Worm (Caenorhabditis elegans) whole organism, L4 larva: ENCODE results near the gene nhr-238.
A peak's percentile ranks its signal among the peaks of the same experiment; 100 is the strongest.

ENCODE experiments used
- D1046.2 ChIP-seq: fragments of 200-800 bp; sonication (Bioruptor generic); IDR thresholded peaks from 2 replicates; pipeline ENCODE4 v1.3.6; 2022; ENCODE audit warnings: missing genetic modification characterization, missing compliant biosample characterization
- F10B5.3 ChIP-seq: sonication (generic microtip); optimal IDR thresholded peaks from 2 replicates; lab custom pipeline; 2016; ENCODE audit warnings: mild to moderate bottlenecking, missing genetic modification characterization, missing compliant biosample characterization
- Y105C5A.15 ChIP-seq: fragments of 200-800 bp; sonication (Bioruptor generic); IDR thresholded peaks from 2 replicates; pipeline ENCODE4 v1.3.6; 2022; ENCODE audit warnings: missing genetic modification characterization, missing compliant biosample characterization
- Y75B8A.6 ChIP-seq: fragments of 200-800 bp; sonication (Bioruptor generic); IDR thresholded peaks from 2 replicates; pipeline ENCODE4 v1.3.6; 2022; ENCODE audit warnings: missing genetic modification reagents, missing genetic modification characterization, missing compliant biosample characterization
- ZK337.2 ChIP-seq: fragments of 200-800 bp; sonication (Bioruptor generic); IDR thresholded peaks from 2 replicates; pipeline ENCODE4 v1.3.6; 2022; ENCODE audit warnings: missing genetic modification reagents, missing genetic modification characterization, missing compliant biosample characterization
- aha-1 ChIP-seq: fragments of 150-350 bp; peaks from one replicate; lab custom pipeline; 2014; ENCODE audit warnings: missing biosample characterization, missing genetic modification characterization
- ceh-20 ChIP-seq: fragments of 200-800 bp; sonication (Bioruptor generic); IDR thresholded peaks from 2 replicates; pipeline ENCODE4 v1.3.6; 2022; ENCODE audit warnings: missing genetic modification reagents, missing genetic modification characterization, missing compliant biosample characterization
- ceh-28 ChIP-seq: fragments of 150-350 bp; optimal IDR thresholded peaks from 2 replicates; lab custom pipeline; 2014; ENCODE audit warnings: missing biosample characterization, missing genetic modification reagents, missing genetic modification characterization
- ceh-32 ChIP-seq: sonication (generic microtip); optimal IDR thresholded peaks from 2 replicates; lab custom pipeline; 2016; ENCODE audit warnings: mild to moderate bottlenecking, missing genetic modification characterization, missing compliant biosample characterization; ENCODE audit not compliant: poor library complexity
- ces-1 ChIP-seq: fragments of 150-350 bp; sonication (generic microtip); optimal IDR thresholded peaks from 4 replicates; lab custom pipeline; 2014; ENCODE audit warnings: missing biosample characterization, missing genetic modification reagents, missing genetic modification characterization
- daf-12 ChIP-seq: fragments of 150-350 bp; optimal IDR thresholded peaks from 2 replicates; lab custom pipeline; 2014; ENCODE audit warnings: missing biosample characterization, missing genetic modification reagents, missing genetic modification characterization
- daf-16 ChIP-seq, 3 experiments: sonication (generic microtip); optimal IDR thresholded peaks; 2 replicates each; lab custom pipeline; 2016 to 2017; ENCODE audit warnings: missing genetic modification characterization in 3 of 3, missing genetic modification reagents in 3 of 3, mild to moderate bottlenecking in 2 of 3, missing compliant biosample characterization in 2 of 3, missing biosample characterization in 1 of 3, moderate library complexity in 1 of 3
- dve-1 ChIP-seq: sonication (generic microtip); optimal IDR thresholded peaks from 2 replicates; lab custom pipeline; 2017; ENCODE audit warnings: antibody characterized with exemption, mild to moderate bottlenecking, missing genetic modification characterization, missing compliant biosample characterization; ENCODE audit not compliant: insufficient read depth
- egl-43 ChIP-seq: fragments of 200-800 bp; sonication (Bioruptor generic); IDR thresholded peaks from 2 replicates; pipeline ENCODE4 v1.3.6; 2022; ENCODE audit warnings: missing genetic modification reagents, missing genetic modification characterization, missing compliant biosample characterization
- fkh-10 ChIP-seq: fragments of 150-350 bp; optimal IDR thresholded peaks from 2 replicates; lab custom pipeline; 2014; ENCODE audit warnings: missing biosample characterization, missing genetic modification reagents, missing genetic modification characterization
- fos-1 ChIP-seq: fragments of 150-350 bp; optimal IDR thresholded peaks from 2 replicates; lab custom pipeline; 2014; ENCODE audit warnings: missing biosample characterization, missing genetic modification characterization
- gei-8 ChIP-seq: fragments of 200-800 bp; sonication (Bioruptor generic); optimal IDR thresholded peaks from 2 replicates; lab custom pipeline; 2018; ENCODE audit warnings: mild to moderate bottlenecking, missing genetic modification characterization, missing compliant biosample characterization
- hif-1 ChIP-seq, 2 experiments: sonication (generic microtip); optimal IDR thresholded peaks; 2 replicates each; lab custom pipeline; 2016 to 2017; ENCODE audit warnings: missing compliant biosample characterization in 2 of 2, missing genetic modification characterization in 2 of 2, missing genetic modification reagents in 2 of 2, missing genotype in 2 of 2, mild to moderate bottlenecking in 1 of 2
- hlh-11 ChIP-seq: fragments of 200-800 bp; sonication (Bioruptor generic); optimal IDR thresholded peaks from 2 replicates; lab custom pipeline; 2018; ENCODE audit warnings: mild to moderate bottlenecking, missing genetic modification characterization, missing compliant biosample characterization
- hlh-30 ChIP-seq: sonication (generic microtip); optimal IDR thresholded peaks from 2 replicates; lab custom pipeline; 2017; ENCODE audit warnings: antibody characterized with exemption, mild to moderate bottlenecking, missing genetic modification characterization, missing compliant biosample characterization; ENCODE audit not compliant: insufficient read depth
- hmg-1.1 ChIP-seq: fragments of 200-800 bp; sonication (Bioruptor generic); IDR thresholded peaks from 2 replicates; pipeline ENCODE4 v1.3.6; 2022; ENCODE audit warnings: missing genetic modification reagents, missing genetic modification characterization, missing compliant biosample characterization
- lim-7 ChIP-seq: fragments of 200-800 bp; sonication (Bioruptor generic); IDR thresholded peaks from 2 replicates; pipeline ENCODE4 v1.3.6; 2022; ENCODE audit warnings: missing genetic modification characterization, missing compliant biosample characterization
- lin-1 ChIP-seq: fragments of 200-800 bp; sonication (Bioruptor generic); IDR thresholded peaks from 2 replicates; pipeline ENCODE4 v1.3.6; 2022; ENCODE audit warnings: missing genetic modification reagents, missing genetic modification characterization, missing compliant biosample characterization
- lsy-2 ChIP-seq, 2 experiments: fragments of 150-350 bp in 1 of 2; sonication (generic microtip) in 1 of 2; optimal IDR thresholded peaks; 2 replicates each; lab custom pipeline; 2014 to 2017; ENCODE audit warnings: missing biosample characterization in 2 of 2, missing genetic modification characterization in 2 of 2
- madf-5 ChIP-seq, 2 experiments: fragments of 200-800 bp; sonication (Bioruptor generic); IDR thresholded peaks; 2 replicates each; pipeline ENCODE4 v1.3.6; 2022; ENCODE audit warnings: missing compliant biosample characterization in 2 of 2, missing genetic modification characterization in 2 of 2
- mep-1 ChIP-seq: fragments of 150-350 bp; sonication (generic microtip); optimal IDR thresholded peaks from 3 replicates; lab custom pipeline; 2014; ENCODE audit warnings: missing biosample characterization, missing genetic modification characterization
- nhr-237 ChIP-seq: sonication (generic microtip); optimal IDR thresholded peaks from 2 replicates; lab custom pipeline; 2017; ENCODE audit warnings: missing biosample characterization, missing genetic modification characterization
- nhr-28 ChIP-seq: fragments of 150-350 bp; optimal IDR thresholded peaks from 2 replicates; lab custom pipeline; 2014; ENCODE audit warnings: missing biosample characterization, missing genetic modification characterization
- nhr-6 ChIP-seq: fragments of 150-350 bp; optimal IDR thresholded peaks from 2 replicates; lab custom pipeline; 2014; ENCODE audit warnings: missing biosample characterization, missing genetic modification characterization
- nhr-77 ChIP-seq: fragments of 150-350 bp; optimal IDR thresholded peaks from 2 replicates; lab custom pipeline; 2014; ENCODE audit warnings: missing biosample characterization, missing genetic modification characterization
- set-16 ChIP-seq: fragments of 200-800 bp; sonication (Bioruptor generic); IDR thresholded peaks from 2 replicates; pipeline ENCODE4 v1.3.6; 2022; ENCODE audit warnings: missing genetic modification reagents, missing genetic modification characterization, missing compliant biosample characterization
- snpc-4 ChIP-seq: fragments of 150-350 bp; optimal IDR thresholded peaks from 2 replicates; lab custom pipeline; 2014; ENCODE audit warnings: missing biosample characterization, missing genetic modification characterization
- spr-3 ChIP-seq: fragments of 200-800 bp; sonication (Bioruptor generic); optimal IDR thresholded peaks from 2 replicates; lab custom pipeline; 2018; ENCODE audit warnings: mild to moderate bottlenecking, missing genetic modification characterization, missing compliant biosample characterization
- unc-130 ChIP-seq: sonication (generic microtip); optimal IDR thresholded peaks from 2 replicates; lab custom pipeline; 2016; ENCODE audit warnings: missing genetic modification reagents, missing genetic modification characterization, missing compliant biosample characterization
- unc-62 ChIP-seq, 3 experiments: fragments of 150-350 bp in 1 of 3; sonication (generic microtip); optimal IDR thresholded peaks in 2 of 3; peaks in 1 of 3; 1 replicate in 1 of 3; 2 replicates in 2 of 3; lab custom pipeline; 2014 to 2017; ENCODE audit warnings: missing biosample characterization in 3 of 3, missing genetic modification characterization in 3 of 3, missing genetic modification reagents in 3 of 3, missing genotype in 1 of 3
- zfp-2 ChIP-seq: sonication (generic microtip); optimal IDR thresholded peaks from 2 replicates; lab custom pipeline; 2016; ENCODE audit warnings: mild to moderate bottlenecking, missing genetic modification characterization, missing compliant biosample characterization
- zfp-3 ChIP-seq: fragments of 200-800 bp; sonication (Bioruptor generic); conservative IDR thresholded peaks from 2 replicates; pipeline ENCODE4 v1.3.6; 2022; ENCODE audit warnings: missing genetic modification reagents, missing genetic modification characterization, missing compliant biosample characterization
- ztf-7 ChIP-seq: fragments of 150-350 bp; optimal IDR thresholded peaks from 2 replicates; lab custom pipeline; 2014; ENCODE audit warnings: missing biosample characterization, missing genetic modification characterization

nhr-238 gene

ce11 chrV:1624340-1624739, 4.9 kb downstream of the nhr-238 start, which contains the start of gene nhr-110:
nhr-110 (minus strand) TSS chrV:1624440.
- TF ChIP-seq zfp-2 (tag; lab: Kevin White, UChicago): no peak
- no peak for TF ChIP-seq daf-12 (tag; lab: Kevin White, UChicago)
- TF ChIP-seq fkh-10 (GFP tag; lab: Kevin White, UChicago): no peak
- peak in 1 of 2 experiments; percentile 46 for TF ChIP-seq unc-62 (GFP tag; optimal IDR thresholded peaks at IDR 0.05 in 1 of 2; lab: Kevin White, UChicago)
- no peak for TF ChIP-seq unc-62 (tag; optimal IDR thresholded peaks at IDR 0.05; lab: Kevin White, UChicago)
- TF ChIP-seq madf-5 (GFP tag; IDR thresholded peaks at IDR 0.05; lab: Robert Waterston, UW): no peak
- no peak for TF ChIP-seq D1046.2
- TF ChIP-seq unc-130 (GFP tag; lab: Kevin White, UChicago): no peak
- TF ChIP-seq nhr-77 (tag; lab: Kevin White, UChicago): no peak
- TF ChIP-seq ZK337.2 (GFP tag; lab: Robert Waterston, UW): no peak
- TF ChIP-seq daf-16 (GFP tag; optimal IDR thresholded peaks at IDR 0.05; lab: Kevin White, UChicago): no peak
- TF ChIP-seq daf-16 (tag; optimal IDR thresholded peaks at IDR 0.05; lab: Kevin White, UChicago): peak; percentile 47
- TF ChIP-seq ces-1 (GFP tag; lab: Kevin White, UChicago): no peak
- TF ChIP-seq nhr-28: peak; percentile 16
- TF ChIP-seq dve-1 (tag; lab: Kevin White, UChicago): peak; percentile 33
- TF ChIP-seq lim-7 (GFP tag; lab: Robert Waterston, UW): no peak

ce11 chrV:1623429-1623828, 5.8 kb downstream of the nhr-238 start:
- TF ChIP-seq ceh-32 (tag; lab: Kevin White, UChicago) (no peak), aha-1 (tag; lab: Kevin White, UChicago) (peak; percentile 94), hmg-1.1 (GFP tag; lab: Robert Waterston, UW) (no peak)

ce11 chrV:1621494-1621893, 7.7 kb downstream of the nhr-238 start, which contains the start of gene nhr-117:
nhr-117 (minus strand) TSS chrV:1621520.
- TF ChIP-seq hif-1 (tag; optimal IDR thresholded peaks at IDR 0.05; lab: Kevin White, UChicago) (no peak), Y105C5A.15 (GFP tag; lab: Robert Waterston, UW) (no peak), nhr-237 (tag; lab: Kevin White, UChicago) (no peak), nhr-77 (tag; lab: Kevin White, UChicago) (peak; percentile 25), ZK337.2 (GFP tag; lab: Robert Waterston, UW) (no peak), egl-43 (GFP tag; lab: Robert Waterston, UW) (no peak), nhr-6 (tag; lab: Kevin White, UChicago) (no peak), ces-1 (GFP tag; lab: Kevin White, UChicago) (no peak), hlh-11 (tag; lab: Kevin White, UChicago) (peak; percentile 29), mep-1 (tag; lab: Kevin White, UChicago) (no peak), hlh-30 (tag; lab: Kevin White, UChicago) (peak; percentile 48), Y75B8A.6 (no peak), zfp-3 (GFP tag; lab: Robert Waterston, UW) (no peak), lin-1 (GFP tag; lab: Robert Waterston, UW) (no peak), ztf-7 (tag; lab: Kevin White, UChicago) (no peak), ceh-20 (GFP tag; lab: Robert Waterston, UW) (no peak), daf-16 (GFP tag; optimal IDR thresholded peaks at IDR 0.05; lab: Kevin White, UChicago) (no peak), daf-16 (tag; optimal IDR thresholded peaks at IDR 0.05; lab: Kevin White, UChicago) (peak; percentile 83), ceh-28 (tag; lab: Kevin White, UChicago) (no peak), snpc-4 (tag; lab: Kevin White, UChicago) (no peak), spr-3 (GFP tag; lab: Kevin White, UChicago) (no peak), set-16 (GFP tag; lab: Robert Waterston, UW) (no peak), gei-8 (GFP tag; lab: Kevin White, UChicago) (no peak), fos-1 (tag; lab: Kevin White, UChicago) (no peak), lsy-2 (tag; optimal IDR thresholded peaks at IDR 0.05; lab: Kevin White, UChicago) (no peak), F10B5.3 (tag; lab: Kevin White, UChicago) (no peak)
